In the genomic region with DNA sequence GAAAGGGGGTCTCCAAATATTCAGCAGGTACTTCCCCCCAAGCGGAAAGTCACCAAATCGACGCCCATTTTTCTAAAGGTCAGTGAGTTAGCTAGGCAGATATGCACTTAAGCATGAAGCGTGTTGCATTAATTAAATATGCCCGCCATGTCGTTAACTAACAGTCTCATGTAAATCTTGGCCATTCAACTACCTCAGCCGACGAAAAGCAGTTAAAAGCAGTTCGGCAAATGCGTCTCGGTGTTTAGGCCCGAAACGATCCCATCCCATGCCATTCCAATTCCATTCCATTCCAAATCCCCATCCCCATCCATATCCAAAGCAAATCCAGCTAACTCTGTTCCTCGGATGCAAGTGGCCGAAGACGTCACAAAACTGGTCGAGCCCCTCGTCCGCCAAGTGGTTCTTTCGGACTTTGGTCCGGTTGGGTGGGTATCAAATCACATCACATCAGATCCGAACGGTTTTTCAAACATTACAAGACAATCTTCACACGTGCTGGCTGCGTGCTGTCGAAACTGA, we compare ENCODE assay signal across 4 fruit fly cellular contexts.
TF ChIP-seq lines count a peak whose summit lies in the region.

No protein-coding gene starts in this region.

- TF ChIP-seq CTCF in whole organism, embryonic (GFP tag; optimal IDR thresholded peaks at IDR 0.05; lab: Kevin White, UChicago) = no peak

TF ChIP-seq in whole organism, embryonic, 481 proteins besides CTCF, POLR2A, EP300 and RAD21:
- no peak for TF ChIP-seq ken (GFP tag; IDR thresholded peaks at IDR 0.05; lab: Robert Waterston, UW)
- TF ChIP-seq CG7357 (GFP tag; IDR thresholded peaks at IDR 0.05; lab: Robert Waterston, UW) = no peak
- TF ChIP-seq Lpt (GFP tag; optimal IDR thresholded peaks at IDR 0.05; lab: Kevin White, UChicago) = no peak
- peak; percentile 67 for TF ChIP-seq CG7987 (GFP tag; optimal IDR thresholded peaks at IDR 0.05; lab: Kevin White, UChicago)
- TF ChIP-seq gem (tag; optimal IDR thresholded peaks at IDR 0.05; lab: Kevin White, UChicago) = peak; percentile 68
- peak; percentile 50; the same call in 1 of the 2 replicates for TF ChIP-seq vvl (GFP tag; IDR thresholded peaks at IDR 0.05; lab: Robert Waterston, UW)
- TF ChIP-seq CG10431 (GFP tag; optimal IDR thresholded peaks at IDR 0.05; lab: Kevin White, UChicago) = peak; percentile 72
- TF ChIP-seq chinmo (GFP tag; IDR thresholded peaks at IDR 0.05; lab: Robert Waterston, UW; ENCODE audit: partially characterized antibody) = 0 out of 4 replicates have a peak, but pooled peaks have one; percentile 60
- TF ChIP-seq CG16779 (GFP tag; IDR thresholded peaks at IDR 0.05; lab: Robert Waterston, UW) = no peak
- no peak for TF ChIP-seq fd102C (GFP tag; optimal IDR thresholded peaks at IDR 0.05; lab: Kevin White, UChicago)
- TF ChIP-seq Atf6 (GFP tag; IDR thresholded peaks at IDR 0.05; lab: Robert Waterston, UW) = no peak
- peak; percentile 10 for TF ChIP-seq cwo (GFP tag; optimal IDR thresholded peaks at IDR 0.05; lab: Kevin White, UChicago)
- TF ChIP-seq pfk (GFP tag; optimal IDR thresholded peaks at IDR 0.05; lab: Kevin White, UChicago) = peak; percentile 90
- TF ChIP-seq CG10209 (GFP tag; optimal IDR thresholded peaks at IDR 0.05; lab: Kevin White, UChicago) = no peak
- peak; percentile 49 for TF ChIP-seq pros (GFP tag; optimal IDR thresholded peaks at IDR 0.05; lab: Kevin White, UChicago)
- TF ChIP-seq crc (GFP tag; optimal IDR thresholded peaks at IDR 0.05; lab: Kevin White, UChicago) = no peak
- no peak for TF ChIP-seq CrebB (tag; optimal IDR thresholded peaks at IDR 0.05; lab: Kevin White, UChicago)
- no peak for TF ChIP-seq Neu2 (GFP tag; optimal IDR thresholded peaks at IDR 0.05; lab: Kevin White, UChicago; ENCODE audit: borderline replicate concordance)
- TF ChIP-seq CG2678 (tag; optimal IDR thresholded peaks at IDR 0.05; lab: Kevin White, UChicago) = no peak
- no peak for TF ChIP-seq schlank (tag; optimal IDR thresholded peaks at IDR 0.05; lab: Kevin White, UChicago)
- TF ChIP-seq CG31365 (tag; optimal IDR thresholded peaks at IDR 0.05; lab: Kevin White, UChicago) = peak; percentile 29

TF ChIP-seq in whole organism, prepupa, 60 proteins besides CTCF, POLR2A, EP300 and RAD21:
- peak; percentile 18 for TF ChIP-seq CG6854 (GFP tag; optimal IDR thresholded peaks at IDR 0.05; lab: Kevin White, UChicago)
- TF ChIP-seq dsx (GFP tag; optimal IDR thresholded peaks at IDR 0.05; lab: Kevin White, UChicago; ENCODE audit: poor library complexity, severe bottlenecking) = no peak
- no peak for TF ChIP-seq esn (GFP tag; optimal IDR thresholded peaks at IDR 0.05; lab: Kevin White, UChicago)
- no peak for TF ChIP-seq CG11902 (GFP tag; optimal IDR thresholded peaks at IDR 0.05; lab: Kevin White, UChicago)
- no peak for TF ChIP-seq fd59A (GFP tag; optimal IDR thresholded peaks at IDR 0.05; lab: Kevin White, UChicago)
- peak; percentile 17; the same call in 1 of the 2 replicates for TF ChIP-seq CG15336 (GFP tag; IDR thresholded peaks at IDR 0.05; lab: Robert Waterston, UW)
- peak; percentile 40 for TF ChIP-seq Eip78C (GFP tag; lab: Kevin White, UChicago)
- no peak for TF ChIP-seq CG10631 (GFP tag; optimal IDR thresholded peaks at IDR 0.05; lab: Kevin White, UChicago)

TF ChIP-seq in whole organism, pupa, 21 proteins besides CTCF, POLR2A, EP300 and RAD21:
- TF ChIP-seq CG4496 (GFP tag; IDR thresholded peaks at IDR 0.05; lab: Robert Waterston, UW) = 0 out of 3 replicates have a peak, but pooled peaks have one; percentile 13
- TF ChIP-seq Pif1B (GFP tag; optimal IDR thresholded peaks at IDR 0.05; lab: Kevin White, UChicago) = no peak

TF ChIP-seq in whole organism, wandering third instar larva, 38 proteins besides CTCF, POLR2A, EP300 and RAD21:
- TF ChIP-seq Myc (optimal IDR thresholded peaks at IDR 0.05; lab: Kevin White, UChicago) (no peak), Rel (GFP tag; optimal IDR thresholded peaks at IDR 0.05; lab: Kevin White, UChicago) (no peak), Rel (tag; optimal IDR thresholded peaks at IDR 0.05; lab: Kevin White, UChicago) (peak; percentile 26), Vsx2 (GFP tag; optimal IDR thresholded peaks at IDR 0.05; lab: Kevin White, UChicago; ENCODE audit: partially characterized antibody) (peak; percentile 5)

Comparison
In these comparisons a context has a peak if more than half of its experiments do, and no peak if none do; other contexts are left out.
1. Of the 7 proteins assayed by ChIP-seq in both whole organism, embryonic and whole organism, prepupa: peak only in whole organism, embryonic: none; only in whole organism, prepupa: CG6854; in both: none; in neither: 6.